Worm (Caenorhabditis elegans): ENCODE measurements around the gene F28H6.6.

DNA sequence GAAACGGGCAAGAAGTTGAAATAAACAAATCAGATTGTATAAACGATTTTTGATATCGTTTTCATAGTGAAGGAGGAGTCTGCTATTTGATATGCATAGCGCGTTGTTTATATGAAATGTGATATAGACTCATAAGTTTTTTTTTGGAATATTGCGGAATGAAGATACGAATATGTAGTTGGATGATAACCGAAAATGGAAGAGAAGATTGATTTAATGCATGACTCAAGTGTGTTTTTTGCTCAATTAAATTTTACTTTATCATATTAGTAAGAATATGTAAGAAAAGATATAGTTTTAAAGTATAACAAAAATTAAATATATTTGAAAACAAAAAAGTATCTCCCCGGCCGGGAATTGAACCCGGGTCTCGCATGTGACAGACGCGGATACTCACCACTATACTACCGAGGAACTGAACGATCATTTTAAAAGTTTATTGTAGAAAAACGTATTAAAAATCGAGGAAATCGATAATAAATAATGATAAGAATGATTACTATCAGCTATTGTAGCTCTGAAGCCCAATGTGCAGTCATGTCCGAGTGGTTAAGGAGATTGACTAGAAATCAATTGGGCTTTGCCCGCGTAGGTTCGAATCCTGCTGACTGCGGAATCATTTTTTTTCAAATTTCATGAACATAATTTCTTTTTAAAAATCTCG lies 36.1 kb upstream of the F28H6.6 start, which contains the start of gene lgc-25:
- no peak for TF ChIP-seq unc-39 (tag; optimal IDR thresholded peaks at IDR 0.05)
- TF ChIP-seq cnd-1 (tag; optimal IDR thresholded peaks at IDR 0.05), result no peak
- no peak for TF ChIP-seq snpc-4 (tag; optimal IDR thresholded peaks at IDR 0.05)

All from whole organism, mixed stage, embryonic.